Fruit fly (Drosophila melanogaster): ENCODE results near the gene Vha16-3.

dm6 chr3L:11509294-11509911 is 36.3 kb downstream of the Vha16-3 start, which contains the start of the genes Sgs8 and Sgs7:
- no peak for TF ChIP-seq h (GFP tag; optimal IDR thresholded peaks at IDR 0.05)
- TF ChIP-seq CrebA (GFP tag; optimal IDR thresholded peaks at IDR 0.05; ENCODE audit: borderline replicate concordance): no peak
- TF ChIP-seq Mio (GFP tag; optimal IDR thresholded peaks at IDR 0.05): no peak
- TF ChIP-seq pan (optimal IDR thresholded peaks at IDR 0.05): no peak
- TF ChIP-seq Abd-B (GFP tag; optimal IDR thresholded peaks at IDR 0.05): no peak
- TF ChIP-seq Dfd (GFP tag; optimal IDR thresholded peaks at IDR 0.05): no peak
- no peak for TF ChIP-seq fru (GFP tag; optimal IDR thresholded peaks at IDR 0.05)
